Worm (Caenorhabditis elegans) whole organism, L4 larva: ENCODE data around the gene D2023.4.

Source experiments
- D1046.2 ChIP-seq: fragments of 200-800 bp; sonication (Bioruptor generic); IDR thresholded peaks from 2 replicates; pipeline ENCODE4 v1.3.6; 2022; ENCODE audit warnings: missing genetic modification characterization, missing compliant biosample characterization
- F37D6.2 ChIP-seq: sonication (generic microtip); optimal IDR thresholded peaks from 2 replicates; lab custom pipeline; 2016; ENCODE audit warnings: mild to moderate bottlenecking, missing genetic modification characterization, missing compliant biosample characterization
- F44E2.7 ChIP-seq: fragments of 200-800 bp; sonication (Bioruptor generic); IDR thresholded peaks from 2 replicates; pipeline ENCODE4 v2.1.2; 2022; ENCODE audit warnings: missing genetic modification characterization, missing compliant biosample characterization
- T26A8.4 ChIP-seq: fragments of 200-800 bp; sonication (Bioruptor generic); IDR thresholded peaks from 2 replicates; pipeline ENCODE4 v1.3.6; 2022; ENCODE audit warnings: missing genetic modification characterization, missing compliant biosample characterization
- Y105C5A.15 ChIP-seq: fragments of 200-800 bp; sonication (Bioruptor generic); IDR thresholded peaks from 2 replicates; pipeline ENCODE4 v1.3.6; 2022; ENCODE audit warnings: missing genetic modification characterization, missing compliant biosample characterization
- Y48G9A.11 ChIP-seq: fragments of 200-800 bp; sonication (Bioruptor generic); IDR thresholded peaks from 2 replicates; pipeline ENCODE4 v1.3.6; 2022; ENCODE audit warnings: missing genetic modification reagents, missing genetic modification characterization, missing compliant biosample characterization
- aha-1 ChIP-seq: fragments of 150-350 bp; peaks from one replicate; lab custom pipeline; 2014; ENCODE audit warnings: missing biosample characterization, missing genetic modification characterization
- arid-1 ChIP-seq: fragments of 200-800 bp; sonication (Bioruptor generic); conservative IDR thresholded peaks from 2 replicates; pipeline ENCODE4 v1.3.6; 2022; ENCODE audit warnings: missing genetic modification reagents, missing genetic modification characterization, missing compliant biosample characterization
- ceh-20 ChIP-seq: fragments of 200-800 bp; sonication (Bioruptor generic); IDR thresholded peaks from 2 replicates; pipeline ENCODE4 v1.3.6; 2022; ENCODE audit warnings: missing genetic modification reagents, missing genetic modification characterization, missing compliant biosample characterization
- ceh-32 ChIP-seq: sonication (generic microtip); optimal IDR thresholded peaks from 2 replicates; lab custom pipeline; 2016; ENCODE audit warnings: mild to moderate bottlenecking, missing genetic modification characterization, missing compliant biosample characterization; ENCODE audit not compliant: poor library complexity
- ceh-44 ChIP-seq: fragments of 200-800 bp; sonication (Bioruptor generic); IDR thresholded peaks from 2 replicates; pipeline ENCODE4 v1.3.6; 2022; ENCODE audit warnings: missing genetic modification reagents, missing genetic modification characterization, missing compliant biosample characterization
- ces-1 ChIP-seq: fragments of 150-350 bp; sonication (generic microtip); optimal IDR thresholded peaks from 4 replicates; lab custom pipeline; 2014; ENCODE audit warnings: missing biosample characterization, missing genetic modification reagents, missing genetic modification characterization
- daf-16 ChIP-seq, 3 experiments: sonication (generic microtip); optimal IDR thresholded peaks; 2 replicates each; lab custom pipeline; 2016 to 2017; ENCODE audit warnings: missing genetic modification characterization in 3 of 3, missing genetic modification reagents in 3 of 3, mild to moderate bottlenecking in 2 of 3, missing compliant biosample characterization in 2 of 3, missing biosample characterization in 1 of 3, moderate library complexity in 1 of 3
- dmd-6 ChIP-seq: fragments of 200-800 bp; sonication (Bioruptor generic); IDR thresholded peaks from 2 replicates; pipeline ENCODE4 v1.3.6; 2022; ENCODE audit warnings: missing genetic modification reagents, missing genetic modification characterization, missing compliant biosample characterization
- dmd-8 ChIP-seq: fragments of 200-800 bp; sonication (Bioruptor generic); IDR thresholded peaks from 2 replicates; pipeline ENCODE4 v1.3.6; 2022; ENCODE audit warnings: missing genetic modification characterization, missing compliant biosample characterization
- dve-1 ChIP-seq: sonication (generic microtip); optimal IDR thresholded peaks from 2 replicates; lab custom pipeline; 2017; ENCODE audit warnings: antibody characterized with exemption, mild to moderate bottlenecking, missing genetic modification characterization, missing compliant biosample characterization; ENCODE audit not compliant: insufficient read depth
- gei-8 ChIP-seq: fragments of 200-800 bp; sonication (Bioruptor generic); optimal IDR thresholded peaks from 2 replicates; lab custom pipeline; 2018; ENCODE audit warnings: mild to moderate bottlenecking, missing genetic modification characterization, missing compliant biosample characterization
- hif-1 ChIP-seq, 2 experiments: sonication (generic microtip); optimal IDR thresholded peaks; 2 replicates each; lab custom pipeline; 2016 to 2017; ENCODE audit warnings: missing compliant biosample characterization in 2 of 2, missing genetic modification characterization in 2 of 2, missing genetic modification reagents in 2 of 2, missing genotype in 2 of 2, mild to moderate bottlenecking in 1 of 2
- hmg-1.1 ChIP-seq: fragments of 200-800 bp; sonication (Bioruptor generic); IDR thresholded peaks from 2 replicates; pipeline ENCODE4 v1.3.6; 2022; ENCODE audit warnings: missing genetic modification reagents, missing genetic modification characterization, missing compliant biosample characterization
- lim-7 ChIP-seq: fragments of 200-800 bp; sonication (Bioruptor generic); IDR thresholded peaks from 2 replicates; pipeline ENCODE4 v1.3.6; 2022; ENCODE audit warnings: missing genetic modification characterization, missing compliant biosample characterization
- lin-38 ChIP-seq: fragments of 200-800 bp; sonication (Bioruptor generic); IDR thresholded peaks from 2 replicates; pipeline ENCODE4 v1.3.6; 2022; ENCODE audit warnings: missing genetic modification reagents, missing genetic modification characterization, missing compliant biosample characterization
- lin-39 ChIP-seq: fragments of 150-350 bp; optimal IDR thresholded peaks from 2 replicates; lab custom pipeline; 2014; ENCODE audit warnings: missing biosample characterization, missing genetic modification reagents, missing genetic modification characterization
- lir-3 ChIP-seq: sonication (generic microtip); optimal IDR thresholded peaks from 2 replicates; lab custom pipeline; 2016; ENCODE audit warnings: mild to moderate bottlenecking, missing genetic modification characterization, missing compliant biosample characterization
- madf-5 ChIP-seq, 2 experiments: fragments of 200-800 bp; sonication (Bioruptor generic); IDR thresholded peaks; 2 replicates each; pipeline ENCODE4 v1.3.6; 2022; ENCODE audit warnings: missing compliant biosample characterization in 2 of 2, missing genetic modification characterization in 2 of 2
- madf-9 ChIP-seq: fragments of 200-800 bp; sonication (Bioruptor generic); conservative IDR thresholded peaks from 2 replicates; pipeline ENCODE4 v1.3.6; 2022; ENCODE audit warnings: missing genetic modification reagents, missing genetic modification characterization, missing compliant biosample characterization
- mep-1 ChIP-seq: fragments of 150-350 bp; sonication (generic microtip); optimal IDR thresholded peaks from 3 replicates; lab custom pipeline; 2014; ENCODE audit warnings: missing biosample characterization, missing genetic modification characterization
- mxl-2 ChIP-seq: fragments of 200-800 bp; sonication (Bioruptor generic); conservative IDR thresholded peaks from 2 replicates; pipeline ENCODE4 v1.3.6; 2022; ENCODE audit warnings: missing genetic modification reagents, missing genetic modification characterization, missing compliant biosample characterization
- mxl-3 ChIP-seq: fragments of 200-800 bp; sonication (Bioruptor generic); optimal IDR thresholded peaks from 2 replicates; lab custom pipeline; 2018; ENCODE audit warnings: mild to moderate bottlenecking, missing genetic modification characterization, missing compliant biosample characterization
- nhr-10 ChIP-seq: fragments of 150-350 bp; optimal IDR thresholded peaks from 2 replicates; lab custom pipeline; 2014; ENCODE audit warnings: missing biosample characterization, missing genetic modification characterization
- nhr-42 ChIP-seq: fragments of 200-800 bp; sonication (Bioruptor generic); IDR thresholded peaks from 2 replicates; pipeline ENCODE4 v1.3.6; 2022; ENCODE audit warnings: missing genetic modification characterization, missing compliant biosample characterization
- pha-4 ChIP-seq, 2 experiments: fragments of 150-350 bp in 1 of 2; fragments of 200-800 bp in 1 of 2; sonication (Bioruptor generic) in 1 of 2; IDR thresholded peaks in 1 of 2; optimal IDR thresholded peaks in 1 of 2; 2 replicates each; pipeline versions ENCODE4 v1.3.6 to Lab custom; 2014 to 2022; ENCODE audit warnings: missing genetic modification characterization in 2 of 2, missing genetic modification reagents in 2 of 2, missing biosample characterization in 1 of 2, missing compliant biosample characterization in 1 of 2
- php-3 ChIP-seq: fragments of 200-800 bp; sonication (Bioruptor generic); IDR thresholded peaks from 2 replicates; pipeline ENCODE4 v1.3.6; 2022; ENCODE audit warnings: missing genetic modification reagents, missing genetic modification characterization, missing compliant biosample characterization
- rbr-2 ChIP-seq: sonication (generic microtip); optimal IDR thresholded peaks from 2 replicates; lab custom pipeline; 2016; ENCODE audit warnings: missing genotype, missing genetic modification characterization, missing compliant biosample characterization
- skn-1 ChIP-seq: fragments of 150-350 bp; optimal IDR thresholded peaks from 2 replicates; lab custom pipeline; 2014; ENCODE audit warnings: missing biosample characterization, missing genetic modification characterization
- tra-1 ChIP-seq: fragments of 200-800 bp; sonication (Bioruptor generic); IDR thresholded peaks from 2 replicates; pipeline ENCODE4 v1.3.6; 2022; ENCODE audit warnings: missing genetic modification reagents, missing genetic modification characterization, missing compliant biosample characterization
- unc-62 ChIP-seq, 3 experiments: fragments of 150-350 bp in 1 of 3; sonication (generic microtip); optimal IDR thresholded peaks in 2 of 3; peaks in 1 of 3; 1 replicate in 1 of 3; 2 replicates in 2 of 3; lab custom pipeline; 2014 to 2017; ENCODE audit warnings: missing biosample characterization in 3 of 3, missing genetic modification characterization in 3 of 3, missing genetic modification reagents in 3 of 3, missing genotype in 1 of 3
- vab-7 ChIP-seq: fragments of 200-800 bp; sonication (Bioruptor generic); IDR thresholded peaks from 2 replicates; pipeline ENCODE4 v1.3.6; 2022; ENCODE audit warnings: missing genetic modification reagents, missing genetic modification characterization, missing compliant biosample characterization
- zfp-2 ChIP-seq: sonication (generic microtip); optimal IDR thresholded peaks from 2 replicates; lab custom pipeline; 2016; ENCODE audit warnings: mild to moderate bottlenecking, missing genetic modification characterization, missing compliant biosample characterization
- zfp-3 ChIP-seq: fragments of 200-800 bp; sonication (Bioruptor generic); conservative IDR thresholded peaks from 2 replicates; pipeline ENCODE4 v1.3.6; 2022; ENCODE audit warnings: missing genetic modification reagents, missing genetic modification characterization, missing compliant biosample characterization
- zip-11 ChIP-seq: fragments of 200-800 bp; sonication (Bioruptor generic); IDR thresholded peaks from 2 replicates; pipeline ENCODE4 v1.3.6; 2022; ENCODE audit warnings: missing genetic modification characterization, missing compliant biosample characterization
- ztf-7 ChIP-seq: fragments of 150-350 bp; optimal IDR thresholded peaks from 2 replicates; lab custom pipeline; 2014; ENCODE audit warnings: missing biosample characterization, missing genetic modification characterization

Gene D2023.4

DNA sequence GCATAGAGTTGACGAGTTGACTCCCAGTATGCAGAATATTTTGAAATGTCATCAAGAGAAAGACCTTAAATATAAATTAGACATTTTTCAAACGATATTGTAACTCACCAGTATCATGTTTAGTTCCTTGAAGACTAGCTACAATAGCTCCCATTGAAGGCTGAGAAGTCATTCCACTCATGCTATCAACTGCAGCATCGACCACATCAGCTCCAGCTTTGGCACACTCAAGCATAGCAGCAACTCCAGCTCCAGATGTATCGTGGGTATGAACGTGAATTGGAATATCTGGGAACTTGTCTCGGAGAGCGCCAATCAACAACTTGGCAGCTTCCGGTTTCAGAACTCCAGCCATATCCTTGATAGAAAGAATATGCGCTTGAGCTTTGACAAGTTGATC is 6.1 kb downstream of the D2023.4 start:
- TF ChIP-seq daf-16 (GFP tag; optimal IDR thresholded peaks at IDR 0.05; lab: Kevin White, UChicago): no peak
- peak; percentile 4 for TF ChIP-seq daf-16 (tag; optimal IDR thresholded peaks at IDR 0.05; lab: Kevin White, UChicago)
- no peak for TF ChIP-seq gei-8
- TF ChIP-seq ceh-32 (tag; lab: Kevin White, UChicago): no peak
- TF ChIP-seq ceh-44 (GFP tag; lab: Robert Waterston, UW): no peak
- no peak for TF ChIP-seq mxl-3 (GFP tag; lab: Kevin White, UChicago)
- no peak for TF ChIP-seq tra-1 (GFP tag; lab: Robert Waterston, UW)
- peak; percentile 76 for TF ChIP-seq aha-1 (tag; lab: Kevin White, UChicago)
- no peak for TF ChIP-seq zip-11
- TF ChIP-seq vab-7 (GFP tag; lab: Robert Waterston, UW): 0 out of 2 replicates have a peak, but pooled peaks have one; percentile 2
- TF ChIP-seq lin-39 (tag; lab: Kevin White, UChicago): no peak
- TF ChIP-seq, all 104 proteins: peak for 3

DNA sequence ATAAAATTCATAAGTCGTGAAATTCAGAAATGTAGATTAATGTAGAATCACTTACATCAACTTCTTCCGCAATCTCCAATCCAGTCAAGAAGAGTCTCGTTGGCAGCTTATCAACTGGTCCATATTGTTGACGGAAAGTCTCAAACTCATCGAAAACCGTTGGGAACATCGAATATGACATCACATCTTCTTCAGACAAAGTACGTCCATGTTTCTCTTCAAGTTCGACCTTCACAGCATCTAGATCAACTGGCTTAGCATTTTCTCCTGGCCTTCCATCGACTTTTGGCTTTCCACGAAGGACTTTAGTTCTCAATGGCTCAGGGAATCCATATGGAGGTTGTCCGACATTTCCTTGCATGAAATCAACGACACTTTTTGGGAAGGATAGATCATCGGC is 6.8 kb downstream of the D2023.4 start:
- TF ChIP-seq skn-1 (no peak), unc-62 (GFP tag; optimal IDR thresholded peaks at IDR 0.05 in 1 of 2; lab: Kevin White, UChicago) (peak in 1 of 2 experiments; percentile 44), unc-62 (tag; optimal IDR thresholded peaks at IDR 0.05; lab: Kevin White, UChicago) (no peak)

DNA sequence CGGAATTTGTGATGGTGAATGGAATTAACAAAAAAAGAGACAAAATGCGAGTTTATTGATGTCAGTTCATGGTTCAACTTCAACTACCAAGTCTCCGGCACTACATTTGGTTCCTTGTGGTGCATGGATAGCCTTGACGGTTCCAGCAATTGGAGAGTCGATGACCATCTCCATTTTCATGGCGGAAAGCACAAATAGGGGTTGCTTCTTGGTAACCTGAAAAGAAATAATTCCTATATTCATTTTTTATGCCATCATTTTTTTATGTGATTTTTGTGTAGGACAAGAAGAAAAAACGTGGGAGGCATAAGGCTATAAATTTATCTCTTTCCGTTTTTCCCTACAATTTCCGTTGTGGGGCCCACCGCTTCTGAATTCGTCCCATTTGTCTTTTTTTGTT is 7.5 kb downstream of the D2023.4 start:
- no peak for TF ChIP-seq dmd-8 (GFP tag; lab: Robert Waterston, UW)
- TF ChIP-seq nhr-42 (GFP tag; lab: Robert Waterston, UW): peak; percentile 17; the same call in 1 of the 2 replicates
- 0 out of 2 replicates have a peak, but pooled peaks have one; percentile 12 for TF ChIP-seq ceh-20 (GFP tag; lab: Robert Waterston, UW)
- 0 out of 2 replicates have a peak, but pooled peaks have one; percentile 11 for TF ChIP-seq D1046.2 (GFP tag; lab: Robert Waterston, UW)
- no peak for TF ChIP-seq dve-1 (tag; lab: Kevin White, UChicago)
- TF ChIP-seq lir-3: no peak
- TF ChIP-seq pha-4 (GFP tag; IDR thresholded peaks at IDR 0.05; lab: Robert Waterston, UW): 0 out of 2 replicates have a peak, but pooled peaks have one; percentile 35
- no peak for TF ChIP-seq pha-4 (tag; optimal IDR thresholded peaks at IDR 0.05; lab: Kevin White, UChicago)
- no peak for TF ChIP-seq mxl-2
- 0 out of 2 replicates have a peak, but pooled peaks have one; percentile 15 for TF ChIP-seq lin-38 (GFP tag; lab: Robert Waterston, UW)
- TF ChIP-seq zfp-3 (GFP tag; lab: Robert Waterston, UW): peak; percentile 79; the same call in 1 of the 2 replicates
- TF ChIP-seq madf-9 (GFP tag; lab: Robert Waterston, UW): no peak
- TF ChIP-seq Y105C5A.15 (GFP tag; lab: Robert Waterston, UW): 0 out of 2 replicates have a peak, but pooled peaks have one; percentile 32

DNA sequence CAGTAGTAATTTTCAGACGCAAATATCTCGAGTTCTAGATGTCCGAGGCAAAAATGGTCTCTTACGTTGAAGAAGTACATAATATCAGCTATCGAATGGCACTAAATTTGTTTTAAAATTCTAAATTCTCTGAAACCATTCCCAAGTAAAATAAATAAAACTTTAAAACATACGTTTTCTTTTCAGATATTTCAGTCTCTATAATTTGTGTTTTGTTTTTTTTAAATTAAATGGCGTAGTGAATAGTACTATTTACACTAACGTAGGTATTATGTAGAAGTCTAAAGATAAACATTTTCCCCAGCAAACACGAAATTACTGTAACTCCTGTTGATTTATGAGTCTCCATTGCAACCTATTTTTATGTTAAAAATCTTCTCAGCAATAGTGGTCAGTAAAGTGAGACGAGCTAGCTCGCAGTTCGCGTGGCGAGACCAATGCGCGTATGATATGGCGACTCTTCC is 8.3 kb downstream of the D2023.4 start:
- TF ChIP-seq php-3 (GFP tag; lab: Robert Waterston, UW) (peak; percentile 58; the same call in 1 of the 2 replicates), rbr-2 (tag; lab: Kevin White, UChicago) (no peak), hif-1 (tag; optimal IDR thresholded peaks at IDR 0.05; lab: Kevin White, UChicago) (peak in 1 of 2 experiments; percentile 11), lim-7 (GFP tag; lab: Robert Waterston, UW) (0 out of 2 replicates have a peak, but pooled peaks have one; percentile 10), lin-38 (GFP tag; lab: Robert Waterston, UW) (peak; percentile 63), D1046.2 (GFP tag; lab: Robert Waterston, UW) (peak; percentile 69; the same call in 1 of the 2 replicates), tra-1 (GFP tag; lab: Robert Waterston, UW) (no peak), ztf-7 (tag; lab: Kevin White, UChicago) (no peak), hmg-1.1 (GFP tag; lab: Robert Waterston, UW) (peak; percentile 24; the same call in 1 of the 2 replicates), pha-4 (GFP tag; IDR thresholded peaks at IDR 0.05; lab: Robert Waterston, UW) (peak; percentile 72; the same call in 1 of the 2 replicates), pha-4 (tag; optimal IDR thresholded peaks at IDR 0.05; lab: Kevin White, UChicago) (no peak), F37D6.2 (tag; lab: Kevin White, UChicago) (no peak), nhr-10 (tag; lab: Kevin White, UChicago) (no peak), mep-1 (tag; lab: Kevin White, UChicago) (peak; percentile 48), Y48G9A.11 (GFP tag; lab: Robert Waterston, UW) (no peak; the same call in 1 of the 2 replicates), lir-3 (no peak), Y105C5A.15 (GFP tag; lab: Robert Waterston, UW) (0 out of 2 replicates have a peak, but pooled peaks have one; percentile 59), madf-5 (GFP tag; IDR thresholded peaks at IDR 0.05; lab: Robert Waterston, UW) (0 out of 4 replicates have a peak, but pooled peaks of 1 of the 2 experiments have one; percentile 29), ces-1 (GFP tag; lab: Kevin White, UChicago) (no peak), arid-1 (GFP tag; lab: Robert Waterston, UW) (peak; percentile 67), F44E2.7 (GFP tag; lab: Robert Waterston, UW) (0 out of 2 replicates have a peak, but pooled peaks have one; percentile 14), zip-11 (no peak), zfp-2 (tag; lab: Kevin White, UChicago) (no peak), T26A8.4 (GFP tag; lab: Robert Waterston, UW) (peak; percentile 74), nhr-42 (GFP tag; lab: Robert Waterston, UW) (0 out of 2 replicates have a peak, but pooled peaks have one; percentile 72), dmd-6 (GFP tag; lab: Robert Waterston, UW) (peak; percentile 25; the same call in 1 of the 2 replicates)
